Worm (Caenorhabditis elegans): Measurements from ENCODE around the gene T10F2.2.

DNA sequence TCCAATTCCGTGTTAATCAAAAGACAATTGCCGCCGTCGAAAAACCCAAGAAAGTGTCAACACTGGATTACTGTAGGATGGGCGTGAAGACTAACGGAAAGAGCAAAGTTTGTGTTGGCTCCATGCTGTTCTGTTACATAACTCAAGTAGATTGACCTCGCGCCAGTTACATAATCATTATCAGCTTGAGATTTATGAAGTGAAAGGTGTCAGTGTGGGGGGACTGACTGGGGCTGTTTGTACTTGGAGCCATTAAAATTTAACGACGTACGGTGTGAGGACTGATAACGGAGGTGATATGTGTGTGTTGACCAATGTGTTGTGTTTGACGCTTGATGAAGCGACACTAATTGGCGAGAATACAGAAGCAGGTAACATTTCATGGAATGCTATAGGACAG lies 18.4 kb downstream of the T10F2.2 start:
- TF ChIP-seq zag-1 (tag; optimal IDR thresholded peaks at IDR 0.05) (no peak), nhr-11 (tag; optimal IDR thresholded peaks at IDR 0.05) (no peak)

All from whole organism, L2 larva.